Fruit fly (Drosophila melanogaster): ENCODE data around the gene Tpc1.

DNA sequence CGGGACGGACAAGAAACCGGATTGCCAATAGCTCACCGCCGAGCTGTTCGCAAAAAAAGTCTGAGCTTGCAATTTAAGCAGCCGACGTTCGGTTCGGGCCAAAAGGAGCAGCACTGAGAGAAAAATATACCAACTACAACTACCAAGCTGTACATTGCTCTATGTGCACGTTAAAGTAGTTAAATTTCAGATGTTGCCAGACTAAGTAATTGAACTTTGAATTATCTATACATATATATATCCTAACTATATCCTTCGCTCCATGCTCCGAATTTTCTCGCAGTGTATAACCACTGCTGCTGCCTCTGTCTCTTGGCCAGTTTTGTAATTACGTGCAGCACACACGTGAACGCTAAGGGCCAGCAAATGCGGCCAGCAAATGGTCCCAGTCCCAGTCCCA is 47.1 kb downstream of the Tpc1 start:
- no peak for TF ChIP-seq CG14711 (tag; optimal IDR thresholded peaks at IDR 0.05)
- no peak for TF ChIP-seq bab1 (GFP tag; optimal IDR thresholded peaks at IDR 0.05)
- TF ChIP-seq Crg-1 (GFP tag; optimal IDR thresholded peaks at IDR 0.05) = no peak
- no peak for TF ChIP-seq CG1620 (GFP tag; optimal IDR thresholded peaks at IDR 0.05)
- TF ChIP-seq CG11617 (GFP tag; optimal IDR thresholded peaks at IDR 0.05) = no peak
- TF ChIP-seq CG33017 (tag; optimal IDR thresholded peaks at IDR 0.05) = no peak

Data from whole organism, adult.